Worm (Caenorhabditis elegans) whole organism, L4/young adult: ENCODE measurements around the gene C17H11.6.
"Not testable (repeated sequence)": the region's sequence is repeated elsewhere in the genome, so short reads cannot be mapped to it uniquely, and the experiment has no call there.

Source experiments
- dao-5 ChIP-seq: sonication (generic microtip); optimal IDR thresholded peaks from 2 replicates; lab custom pipeline; 2016; ENCODE audit warnings: missing genotype, missing genetic modification characterization, moderate library complexity, missing compliant biosample characterization
- him-1 ChIP-seq: sonication (generic microtip); optimal IDR thresholded peaks from 2 replicates; lab custom pipeline; 2016; ENCODE audit warnings: missing genotype, missing genetic modification reagents, missing genetic modification characterization, missing compliant biosample characterization

DNA sequence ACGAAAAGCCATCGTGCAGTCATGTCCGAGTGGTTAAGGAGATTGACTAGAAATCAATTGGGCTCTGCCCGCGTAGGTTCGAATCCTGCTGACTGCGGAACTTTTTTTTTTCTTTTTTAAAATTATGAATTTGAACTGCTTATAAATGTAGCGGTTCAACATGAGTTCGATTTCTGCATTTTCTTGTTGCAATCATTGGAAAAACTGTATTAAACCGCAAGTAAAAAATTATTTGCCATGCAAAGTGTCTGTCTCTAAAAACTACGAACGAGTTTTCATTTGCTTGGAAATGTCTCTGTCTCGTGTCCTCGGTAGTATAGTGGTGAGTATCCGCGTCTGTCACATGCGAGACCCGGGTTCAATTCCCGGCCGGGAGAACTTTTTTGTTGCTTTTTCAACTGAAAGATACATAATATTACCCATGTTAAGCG is 48.1 kb downstream of the C17H11.6 start:
- not testable (repeated sequence) for TF ChIP-seq him-1 (tag; lab: Kevin White, UChicago)
- peak; percentile 30 for TF ChIP-seq dao-5 (tag; lab: Kevin White, UChicago)
